Fruit fly (Drosophila melanogaster) whole organism, larva: ENCODE data around the gene firl.
A peak's percentile ranks its signal among the peaks of the same experiment; 100 is the strongest.

Source experiments
- noc ChIP-seq: fragments of 200-800 bp; sonication (Bioruptor generic); optimal IDR thresholded peaks from 3 replicates; lab custom pipeline; 2019; ENCODE audit warnings: missing biosample characterization, mild to moderate bottlenecking, missing genetic modification characterization, moderate library complexity

The firl gene

dm6 chr2L:12045941-12046855 lies 20.4 kb downstream of the firl start, which contains the start of gene CG6770:
Gene CG6770, minus strand, starts transcription at chr2L:12046118.
- peak; percentile 87 for TF ChIP-seq noc (tag; lab: Kevin White, UChicago)

- no peak for TF ChIP-seq noc (tag; lab: Kevin White, UChicago)
These were observed 21.0 kb downstream of the firl start for dm6 chr2L:12045578-12045940.

dm6 chr2L:12044613-12045350 lies 21.8 kb downstream of the firl start, which contains the start of gene CG6785:
Gene CG6785, minus strand, starts transcription at chr2L:12045200.
- peak; percentile 84 for TF ChIP-seq noc (tag; lab: Kevin White, UChicago)

dm6 chr2L:12040510-12040909 lies 26.1 kb downstream of the firl start, which contains the start of gene CG6766:
Gene CG6766, minus strand, starts transcription at chr2L:12040689.
- no peak for TF ChIP-seq noc (tag; lab: Kevin White, UChicago)

dm6 chr2L:12038177-12038581 lies 28.4 kb downstream of the firl start, which contains the start of gene Tom70:
Gene Tom70, minus strand, starts transcription at chr2L:12038511.
- no peak for TF ChIP-seq noc (tag; lab: Kevin White, UChicago)

dm6 chr2L:12033890-12034289 lies 32.7 kb downstream of the firl start, which contains the start of gene CG18788:
Gene CG18788, plus strand, starts transcription at chr2L:12034190.
- no peak for TF ChIP-seq noc (tag; lab: Kevin White, UChicago)

dm6 chr2L:12030552-12031131 lies 35.9 kb downstream of the firl start:
- peak; percentile 79 for TF ChIP-seq noc (tag; lab: Kevin White, UChicago)

dm6 chr2L:12029594-12030197 lies 36.9 kb downstream of the firl start:
- TF ChIP-seq noc (tag; lab: Kevin White, UChicago), result peak; percentile 89

dm6 chr2L:12028808-12029207 lies 37.8 kb downstream of the firl start:
- TF ChIP-seq noc (tag; lab: Kevin White, UChicago), result no peak

- no peak for TF ChIP-seq noc (tag; lab: Kevin White, UChicago)
These were observed 38.5 kb downstream of the firl start for dm6 chr2L:12028102-12028501.

dm6 chr2L:12027435-12027834 lies 39.1 kb downstream of the firl start, which contains the start of gene dmGlut:
Gene dmGlut, plus strand, starts transcription at chr2L:12027438.
- TF ChIP-seq noc (tag; lab: Kevin White, UChicago), result no peak

- peak; percentile 51 for TF ChIP-seq noc (tag; lab: Kevin White, UChicago)
These were observed 39.8 kb downstream of the firl start for dm6 chr2L:12026458-12027431.

dm6 chr2L:12025505-12025904 lies 41.1 kb downstream of the firl start:
- TF ChIP-seq noc (tag; lab: Kevin White, UChicago), result no peak

dm6 chr2L:12024104-12024503 lies 42.5 kb downstream of the firl start:
- TF ChIP-seq noc (tag; lab: Kevin White, UChicago), result no peak
